Fruit fly (Drosophila melanogaster) whole organism, embryonic: ENCODE results near the gene CG5612.
A peak's percentile ranks its signal among the peaks of the same experiment; 100 is the strongest.

Experiments
- Atf-2 ChIP-seq: fragments of 200-800 bp; sonication (Bioruptor generic); optimal IDR thresholded peaks from 2 replicates; lab custom pipeline; 2016; ENCODE audit warnings: missing biosample characterization, missing genetic modification characterization
- Bgb ChIP-seq: fragments of 200-800 bp; sonication (Bioruptor generic); IDR thresholded peaks from 2 replicates; pipeline ENCODE4 v1.3.6; 2022; ENCODE audit warnings: missing biosample characterization, missing genetic modification characterization; ENCODE audit not compliant: partially characterized antibody
- CG10209 ChIP-seq: fragments of 200-800 bp; sonication (Bioruptor generic); optimal IDR thresholded peaks from 3 replicates; lab custom pipeline; 2017; ENCODE audit warnings: missing biosample characterization, mild to moderate bottlenecking, missing genetic modification characterization, missing genetic modification reagents
- CG10431 ChIP-seq: fragments of 200-800 bp; sonication (Bioruptor generic); optimal IDR thresholded peaks from 3 replicates; lab custom pipeline; 2018; ENCODE audit warnings: missing biosample characterization, mild to moderate bottlenecking, missing genetic modification characterization
- CG10462 ChIP-seq: fragments of 200-800 bp; sonication (Bioruptor generic); optimal IDR thresholded peaks from 2 replicates; lab custom pipeline; 2016; ENCODE audit warnings: missing biosample characterization, missing genetic modification characterization
- CG10543 ChIP-seq: fragments of 200-800 bp; sonication (Bioruptor generic); optimal IDR thresholded peaks from 3 replicates; lab custom pipeline; 2017; ENCODE audit warnings: missing biosample characterization, mild to moderate bottlenecking, missing genetic modification characterization, moderate library complexity
- CG11695 ChIP-seq: fragments of 200-800 bp; sonication (Bioruptor generic); IDR thresholded peaks from 3 replicates; pipeline ENCODE4 v1.3.6; 2022; ENCODE audit warnings: missing biosample characterization, missing genetic modification characterization
- CG13296 ChIP-seq: fragments of 200-800 bp; sonication (Bioruptor generic); optimal IDR thresholded peaks from 3 replicates; lab custom pipeline; 2018; ENCODE audit warnings: missing biosample characterization, mild to moderate bottlenecking, missing genetic modification characterization
- CG15479 ChIP-seq: fragments of 200-800 bp; sonication (Bioruptor generic); optimal IDR thresholded peaks from 3 replicates; lab custom pipeline; 2019; ENCODE audit warnings: missing biosample characterization, mild to moderate bottlenecking, missing genetic modification characterization, moderate library complexity
- CG31224 ChIP-seq: fragments of 200-800 bp; sonication (Bioruptor generic); IDR thresholded peaks from 2 replicates; pipeline ENCODE4 v1.3.6; 2022; ENCODE audit warnings: missing biosample characterization, missing genetic modification characterization
- CG3726 ChIP-seq: fragments of 200-800 bp; sonication (Bioruptor generic); IDR thresholded peaks from 3 replicates; pipeline ENCODE4, ENCODE4 v1.3.6; 2022; ENCODE audit warnings: missing biosample characterization, missing genetic modification characterization
- CG4282 ChIP-seq: fragments of 200-800 bp; sonication (Bioruptor generic); optimal IDR thresholded peaks from 2 replicates; lab custom pipeline; 2016; ENCODE audit warnings: missing biosample characterization, missing genetic modification characterization
- CG6765 ChIP-seq: fragments of 200-800 bp; sonication (Bioruptor generic); optimal IDR thresholded peaks from 3 replicates; lab custom pipeline; 2017; ENCODE audit warnings: missing biosample characterization, mild to moderate bottlenecking, missing genetic modification characterization
- CG7357 ChIP-seq: fragments of 200-800 bp; sonication (Bioruptor generic); IDR thresholded peaks from 3 replicates; pipeline ENCODE4 v1.3.6; 2022; ENCODE audit warnings: missing biosample characterization, missing genetic modification characterization
- CG7963 ChIP-seq: fragments of 200-800 bp; sonication (Bioruptor generic); IDR thresholded peaks from 3 replicates; pipeline ENCODE4 v1.3.6; 2022; ENCODE audit warnings: missing biosample characterization, missing genetic modification characterization; ENCODE audit not compliant: partially characterized antibody
- CG8089 ChIP-seq: fragments of 200-800 bp; sonication (Bioruptor generic); optimal IDR thresholded peaks from 3 replicates; lab custom pipeline; 2016; ENCODE audit warnings: missing biosample characterization, missing genetic modification characterization
- Doc2 ChIP-seq: fragments of 200-800 bp; sonication (Bioruptor generic); IDR thresholded peaks from 2 replicates; pipeline ENCODE4 v1.3.6; 2022; ENCODE audit warnings: missing biosample characterization, missing genetic modification characterization
- Dref ChIP-seq: fragments of 200-800 bp; sonication (Bioruptor generic); IDR thresholded peaks from 2 replicates; pipeline ENCODE4 v1.3.6; 2022; ENCODE audit warnings: missing biosample characterization, missing genetic modification characterization
- E2f2 ChIP-seq: fragments of 200-800 bp; sonication (Bioruptor generic); IDR thresholded peaks from 2 replicates; pipeline ENCODE4 v1.3.6; 2022; ENCODE audit warnings: missing biosample characterization, missing genetic modification characterization
- ERR ChIP-seq: fragments of 200-800 bp; sonication (Bioruptor generic); optimal IDR thresholded peaks from 2 replicates; lab custom pipeline; 2016; ENCODE audit warnings: missing biosample characterization, missing genetic modification characterization
- Hr51 ChIP-seq, 2 experiments: fragments of 200-800 bp; sonication (Bioruptor generic); optimal IDR thresholded peaks; 2 replicates in 1 of 2; 3 replicates in 1 of 2; lab custom pipeline; 2016 to 2018; ENCODE audit warnings: missing biosample characterization in 2 of 2, missing genetic modification characterization in 2 of 2, mild to moderate bottlenecking in 1 of 2, moderate library complexity in 1 of 2
- Meics ChIP-seq: fragments of 200-800 bp; sonication (Bioruptor generic); optimal IDR thresholded peaks from 2 replicates; lab custom pipeline; 2017; ENCODE audit warnings: missing biosample characterization, mild to moderate bottlenecking, missing genetic modification characterization
- Mrtf ChIP-seq: fragments of 200-800 bp; sonication (Bioruptor generic); IDR thresholded peaks from 3 replicates; pipeline ENCODE4 v1.3.6; 2022; ENCODE audit warnings: missing biosample characterization, missing genetic modification characterization
- Oli ChIP-seq: fragments of 200-800 bp; sonication (Bioruptor generic); optimal IDR thresholded peaks from 2 replicates; lab custom pipeline; 2018; ENCODE audit warnings: missing biosample characterization, mild to moderate bottlenecking, missing genetic modification characterization, moderate library complexity
- Xbp1 ChIP-seq: fragments of 200-800 bp; sonication (Bioruptor generic); optimal IDR thresholded peaks from 3 replicates; lab custom pipeline; 2016; ENCODE audit warnings: missing biosample characterization, mild to moderate bottlenecking, missing genetic modification characterization
- ara ChIP-seq: fragments of 200-800 bp; sonication (Bioruptor generic); IDR thresholded peaks from 2 replicates; pipeline ENCODE4 v1.3.6; 2022; ENCODE audit warnings: missing biosample characterization, missing genetic modification characterization
- chinmo ChIP-seq: fragments of 200-800 bp; sonication (Bioruptor generic); IDR thresholded peaks from 4 replicates; pipeline ENCODE4 v1.3.6; 2022; ENCODE audit warnings: missing biosample characterization, missing genetic modification characterization; ENCODE audit not compliant: partially characterized antibody
- chm ChIP-seq: fragments of 200-800 bp; sonication (Bioruptor generic); IDR thresholded peaks from 2 replicates; pipeline ENCODE4 v1.3.6; 2022; ENCODE audit warnings: missing biosample characterization, missing genetic modification characterization
- crc ChIP-seq: fragments of 200-800 bp; sonication (Bioruptor generic); optimal IDR thresholded peaks from 2 replicates; lab custom pipeline; 2016; ENCODE audit warnings: missing biosample characterization, missing genetic modification characterization
- cwo ChIP-seq: fragments of 200-800 bp; sonication (Bioruptor generic); optimal IDR thresholded peaks from 3 replicates; lab custom pipeline; 2017; ENCODE audit warnings: missing biosample characterization, missing genetic modification characterization, mild to moderate bottlenecking, moderate library complexity, missing genetic modification reagents
- eyg ChIP-seq: fragments of 200-800 bp; sonication (Bioruptor generic); optimal IDR thresholded peaks from 3 replicates; lab custom pipeline; 2016; ENCODE audit warnings: missing biosample characterization, missing genetic modification characterization
- fd64A ChIP-seq: fragments of 200-800 bp; sonication (Bioruptor generic); optimal IDR thresholded peaks from 3 replicates; lab custom pipeline; 2018; ENCODE audit warnings: missing biosample characterization, mild to moderate bottlenecking, missing genetic modification characterization
- gce ChIP-seq: fragments of 200-800 bp; sonication (Bioruptor generic); IDR thresholded peaks from 3 replicates; pipeline ENCODE4 v1.3.6; 2022; ENCODE audit warnings: missing biosample characterization, missing genetic modification characterization
- gt ChIP-seq: fragments of 200-800 bp; sonication (Bioruptor generic); IDR thresholded peaks from 2 replicates; pipeline ENCODE4 v1.3.6; 2022; ENCODE audit warnings: missing biosample characterization, missing genetic modification characterization
- jing ChIP-seq: fragments of 200-800 bp; sonication (Bioruptor generic); optimal IDR thresholded peaks from 2 replicates; lab custom pipeline; 2018; ENCODE audit warnings: missing biosample characterization, mild to moderate bottlenecking, missing genetic modification characterization
- jumu ChIP-seq: fragments of 200-800 bp; sonication (Bioruptor generic); optimal IDR thresholded peaks from 3 replicates; lab custom pipeline; 2016; ENCODE audit warnings: missing biosample characterization, missing genetic modification characterization
- lov ChIP-seq, 2 experiments: fragments of 200-800 bp in 1 of 2; fragments of >200 bp in 1 of 2; sonication (Bioruptor generic) in 1 of 2; IDR thresholded peaks in 1 of 2; optimal IDR thresholded peaks in 1 of 2; 2 replicates in 1 of 2; 3 replicates in 1 of 2; pipeline versions ENCODE4 v1.3.6 to Lab custom; 2017 to 2022; ENCODE audit warnings: missing biosample characterization in 1 of 2, missing genetic modification characterization in 1 of 2
- nerfin-2 ChIP-seq: fragments of 200-800 bp; sonication (Bioruptor generic); IDR thresholded peaks from 2 replicates; pipeline ENCODE4 v1.3.6; 2022; ENCODE audit warnings: missing biosample characterization, missing genetic modification characterization; ENCODE audit not compliant: partially characterized antibody
- nom ChIP-seq: fragments of 200-800 bp; sonication (Bioruptor generic); optimal IDR thresholded peaks from 2 replicates; lab custom pipeline; 2017; ENCODE audit warnings: missing biosample characterization, missing genetic modification characterization, mild to moderate bottlenecking, moderate library complexity, missing genetic modification reagents
- pros ChIP-seq: fragments of 200-800 bp; sonication (Bioruptor generic); optimal IDR thresholded peaks from 3 replicates; lab custom pipeline; 2019; ENCODE audit warnings: missing biosample characterization, mild to moderate bottlenecking, missing genetic modification characterization, moderate library complexity
- ranshi ChIP-seq: fragments of 200-800 bp; sonication (Bioruptor generic); IDR thresholded peaks from 2 replicates; pipeline ENCODE4 v1.3.6; 2022; ENCODE audit warnings: missing biosample characterization, missing genetic modification characterization
- sc ChIP-seq, 3 experiments: fragments of >200 bp in 2 of 3; fragments of 200-800 bp in 1 of 3; sonication (Bioruptor generic) in 1 of 3; optimal IDR thresholded peaks; 2 replicates in 2 of 3; 3 replicates in 1 of 3; lab custom pipeline; 2017; ENCODE audit warnings: mild to moderate bottlenecking in 1 of 3, missing biosample characterization in 1 of 3, missing genetic modification characterization in 1 of 3, missing genetic modification reagents in 1 of 3
- sd ChIP-seq: fragments of 200-800 bp; sonication (Bioruptor generic); optimal IDR thresholded peaks from 3 replicates; lab custom pipeline; 2018; ENCODE audit warnings: missing biosample characterization, mild to moderate bottlenecking, missing genetic modification characterization, moderate library complexity
- seq ChIP-seq: fragments of 200-800 bp; sonication (Bioruptor generic); IDR thresholded peaks from 2 replicates; pipeline ENCODE4 v1.3.6; 2022; ENCODE audit warnings: missing biosample characterization, missing genetic modification characterization
- sim ChIP-seq: fragments of 200-800 bp; sonication (Bioruptor generic); IDR thresholded peaks from 2 replicates; pipeline ENCODE4 v1.3.6; 2022; ENCODE audit warnings: missing biosample characterization, missing genetic modification characterization
- tna ChIP-seq: fragments of 200-800 bp; sonication (Bioruptor generic); IDR thresholded peaks from 2 replicates; pipeline ENCODE4 v1.3.6; 2022; ENCODE audit warnings: missing biosample characterization, missing genetic modification characterization; ENCODE audit not compliant: partially characterized antibody
- tup ChIP-seq: fragments of 200-800 bp; sonication (Bioruptor generic); optimal IDR thresholded peaks from 2 replicates; lab custom pipeline; 2016; ENCODE audit warnings: missing biosample characterization, mild to moderate bottlenecking, missing genetic modification characterization, moderate library complexity
- wdn ChIP-seq: fragments of 200-800 bp; sonication (Bioruptor generic); IDR thresholded peaks from 2 replicates; pipeline ENCODE4 v1.3.6; 2022; ENCODE audit warnings: missing biosample characterization, missing genetic modification characterization

CG5612 gene

DNA sequence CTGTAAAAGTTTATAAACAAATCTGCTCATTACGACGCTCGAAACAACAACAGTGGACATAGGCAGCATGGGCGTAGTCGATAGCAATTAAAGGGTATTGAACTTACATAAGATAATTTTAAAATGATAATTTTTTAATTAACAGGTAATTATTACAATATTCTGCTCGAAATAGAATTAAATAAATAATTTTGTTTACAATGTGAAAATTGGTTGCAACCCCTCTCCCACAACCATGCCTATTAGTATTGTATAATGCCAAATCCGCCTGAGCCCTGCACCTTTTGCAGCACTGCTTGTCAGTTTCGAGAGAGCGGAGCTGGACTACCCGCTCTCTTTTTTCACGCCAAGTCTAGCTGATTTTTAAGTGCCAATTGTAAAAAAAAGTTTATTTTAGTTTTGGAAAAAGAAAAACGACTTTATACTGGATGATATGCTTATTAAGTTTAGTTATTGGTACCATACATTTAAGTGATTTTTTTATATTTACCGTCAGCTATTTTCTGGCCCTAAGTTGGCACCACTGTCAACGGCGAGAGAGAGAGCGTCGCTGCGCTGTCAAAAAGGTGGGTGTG lies 10.3 kb upstream of the CG5612 start, which contains the start of the genes CG5611 and Mtl (continued):
- TF ChIP-seq wdn (peak; percentile 100), Bgb (GFP tag; lab: Robert Waterston, UW) (peak; percentile 40; the same call in 1 of the 2 replicates), sim (GFP tag; lab: Robert Waterston, UW) (peak; percentile 99), E2f2 (GFP tag; lab: Robert Waterston, UW) (peak; percentile 93), seq (GFP tag; lab: Robert Waterston, UW) (peak; percentile 100), CG15479 (peak; percentile 84), Mrtf (GFP tag; lab: Robert Waterston, UW) (peak; percentile 100), pros (GFP tag; lab: Kevin White, UChicago) (peak; percentile 82), gt (GFP tag; lab: Robert Waterston, UW) (peak; percentile 99), cwo (GFP tag; lab: Kevin White, UChicago) (peak; percentile 98), CG7963 (no peak; the same call in 2 of the 3 replicates), CG6765 (peak; percentile 99), eyg (GFP tag; lab: Kevin White, UChicago) (peak; percentile 88), Oli (tag; lab: Kevin White, UChicago) (peak; percentile 100), CG11695 (peak; percentile 100), jumu (GFP tag; lab: Kevin White, UChicago) (peak; percentile 97), CG3726 (GFP tag; lab: Robert Waterston, UW) (peak; percentile 100), CG4282 (GFP tag; lab: Kevin White, UChicago) (peak; percentile 95), tup (GFP tag; lab: Kevin White, UChicago) (peak; percentile 98), sd (peak; percentile 97), fd64A (GFP tag; lab: Kevin White, UChicago) (peak; percentile 99), nom (peak; percentile 97), CG31224 (GFP tag; lab: Robert Waterston, UW) (peak; percentile 99), chm (GFP tag; lab: Robert Waterston, UW) (peak; percentile 100), Hr51 (GFP tag; optimal IDR thresholded peaks at IDR 0.05; lab: Kevin White, UChicago) (peak; percentile 98 to 100), sc (optimal IDR thresholded peaks at IDR 0.05; lab: Kevin White, UChicago) (no peak), sc (GFP tag; optimal IDR thresholded peaks at IDR 0.05; lab: Kevin White, UChicago) (peak; percentile 99), Doc2 (GFP tag; lab: Robert Waterston, UW) (peak; percentile 99), jing (GFP tag; lab: Kevin White, UChicago) (peak; percentile 99), nerfin-2 (GFP tag; lab: Robert Waterston, UW) (0 out of 2 replicates have a peak, but pooled peaks have one; percentile 9), chinmo (no peak), CG8089 (GFP tag; lab: Kevin White, UChicago) (peak; percentile 96), CG10431 (GFP tag; lab: Kevin White, UChicago) (peak; percentile 98), crc (GFP tag; lab: Kevin White, UChicago) (peak; percentile 89), Atf-2 (GFP tag; lab: Kevin White, UChicago) (peak; percentile 96), gce (GFP tag; lab: Robert Waterston, UW) (peak; percentile 100), CG13296 (GFP tag; lab: Kevin White, UChicago) (peak; percentile 99), Dref (GFP tag; lab: Robert Waterston, UW) (peak; percentile 59), CG10462 (GFP tag; lab: Kevin White, UChicago) (peak; percentile 99), CG10209 (peak; percentile 100), Xbp1 (peak; percentile 100), ERR (GFP tag; lab: Kevin White, UChicago) (peak; percentile 94), ara (peak; percentile 100), ranshi (peak; percentile 100), CG7357 (GFP tag; lab: Robert Waterston, UW) (peak; percentile 99), CG10543 (GFP tag; lab: Kevin White, UChicago) (peak; percentile 99), Meics (peak; percentile 100), lov (optimal IDR thresholded peaks at IDR 0.05; lab: Kevin White, UChicago) (no peak), lov (GFP tag; IDR thresholded peaks at IDR 0.05; lab: Robert Waterston, UW) (peak; percentile 99), tna (GFP tag; lab: Robert Waterston, UW) (no peak)
